Worm (Caenorhabditis elegans): ENCODE results near the gene K09C8.7.

DNA sequence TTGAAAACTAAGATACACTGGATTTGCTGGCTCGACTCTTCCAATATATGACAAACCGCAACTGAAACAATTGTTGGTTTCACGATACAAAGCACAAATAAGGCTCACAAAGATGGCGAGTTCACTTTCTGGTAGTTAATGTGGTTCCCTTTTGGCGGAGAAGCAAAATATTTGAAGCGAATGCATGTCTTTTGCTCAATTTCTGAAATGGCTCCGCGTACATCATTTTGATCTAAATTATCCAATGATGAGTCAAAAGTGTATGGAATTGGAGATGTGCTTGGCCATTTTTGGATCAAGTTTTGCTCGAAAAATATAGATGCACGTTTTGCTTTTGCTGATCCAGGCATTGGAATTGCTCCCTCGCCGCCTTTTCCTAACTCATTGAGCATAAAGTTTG is 10.5 kb upstream of the K09C8.7 start:
- TF ChIP-seq nhr-237 (tag; optimal IDR thresholded peaks at IDR 0.05) (no peak), unc-62 (GFP tag; optimal IDR thresholded peaks at IDR 0.05) (no peak), egl-27 (tag; optimal IDR thresholded peaks at IDR 0.05) (no peak), fkh-10 (GFP tag; optimal IDR thresholded peaks at IDR 0.05) (no peak), zag-1 (tag; optimal IDR thresholded peaks at IDR 0.05) (no peak)

Measured in whole organism, L3 larva.